Worm (Caenorhabditis elegans) whole organism, young adult: ENCODE measurements around the gene F42H10.2.

Experiments
- B0035.1 ChIP-seq: sonication (generic microtip); optimal IDR thresholded peaks from 2 replicates; lab custom pipeline; 2016; ENCODE audit warnings: missing genetic modification characterization, mild to moderate bottlenecking, missing compliant biosample characterization, missing genotype, missing genetic modification reagents
- B0261.1 ChIP-seq: sonication (generic microtip); optimal IDR thresholded peaks from 2 replicates; lab custom pipeline; 2016; ENCODE audit warnings: mild to moderate bottlenecking, missing genetic modification characterization, moderate library complexity, missing compliant biosample characterization
- D2030.7 ChIP-seq: fragments of 200-800 bp; sonication (Bioruptor generic); IDR thresholded peaks from 2 replicates; pipeline ENCODE4 v1.3.6; 2022; ENCODE audit warnings: missing genetic modification reagents, missing genetic modification characterization, missing compliant biosample characterization
- F10E7.11 ChIP-seq: sonication (generic microtip); optimal IDR thresholded peaks from 2 replicates; lab custom pipeline; 2017; ENCODE audit warnings: mild to moderate bottlenecking, missing genetic modification characterization, moderate library complexity, missing compliant biosample characterization
- F22D6.2 ChIP-seq: sonication (generic microtip); optimal IDR thresholded peaks from 2 replicates; lab custom pipeline; 2016; ENCODE audit warnings: mild to moderate bottlenecking, missing genetic modification characterization, missing compliant biosample characterization
- F23B12.7 ChIP-seq: sonication (generic microtip); optimal IDR thresholded peaks from 2 replicates; lab custom pipeline; 2017; ENCODE audit warnings: missing genetic modification characterization, mild to moderate bottlenecking, missing compliant biosample characterization, antibody characterized with exemption, moderate library complexity; ENCODE audit not compliant: insufficient read depth
- F33H1.4 ChIP-seq: fragments of 200-800 bp; sonication (Bioruptor generic); IDR thresholded peaks from 2 replicates; pipeline ENCODE4 v1.3.6; 2022; ENCODE audit warnings: missing genetic modification reagents, missing genetic modification characterization, missing compliant biosample characterization
- F37B4.10 ChIP-seq: fragments of 200-800 bp; sonication (Bioruptor generic); IDR thresholded peaks from 2 replicates; pipeline ENCODE4 v1.3.6; 2022; ENCODE audit warnings: missing genetic modification characterization, missing compliant biosample characterization
- F49E8.2 ChIP-seq: sonication (generic microtip); optimal IDR thresholded peaks from 3 replicates; lab custom pipeline; 2017; ENCODE audit warnings: missing genetic modification characterization, mild to moderate bottlenecking, missing compliant biosample characterization, antibody characterized with exemption, moderate library complexity; ENCODE audit not compliant: insufficient read depth
- K11D2.4 ChIP-seq: fragments of 200-800 bp; sonication (Bioruptor generic); IDR thresholded peaks from 2 replicates; pipeline ENCODE4 v1.3.6; 2022; ENCODE audit warnings: missing genetic modification reagents, missing genetic modification characterization, missing compliant biosample characterization
- T07F8.4 ChIP-seq: sonication (generic microtip); optimal IDR thresholded peaks from 2 replicates; lab custom pipeline; 2016; ENCODE audit warnings: mild to moderate bottlenecking, missing genetic modification characterization, moderate library complexity, missing compliant biosample characterization
- aptf-2 ChIP-seq: fragments of 200-800 bp; sonication (Bioruptor generic); conservative IDR thresholded peaks from 2 replicates; pipeline ENCODE4 v1.3.6; 2022; ENCODE audit warnings: missing genetic modification reagents, missing genetic modification characterization, missing compliant biosample characterization
- athp-1 ChIP-seq: sonication (generic microtip); optimal IDR thresholded peaks from 2 replicates; lab custom pipeline; 2017; ENCODE audit warnings: mild to moderate bottlenecking, missing genetic modification characterization, missing compliant biosample characterization
- attf-6 ChIP-seq: fragments of 200-800 bp; sonication (Bioruptor generic); IDR thresholded peaks from 2 replicates; pipeline ENCODE4 v1.3.6; 2022; ENCODE audit warnings: missing genetic modification reagents, missing genetic modification characterization, missing compliant biosample characterization
- bed-1 ChIP-seq: fragments of 200-800 bp; sonication (Bioruptor generic); IDR thresholded peaks from 2 replicates; pipeline ENCODE4 v1.3.6; 2022; ENCODE audit warnings: missing genetic modification reagents, missing genetic modification characterization, missing compliant biosample characterization
- ccch-3 ChIP-seq: fragments of 200-800 bp; sonication (Bioruptor generic); optimal IDR thresholded peaks from 2 replicates; lab custom pipeline; 2018; ENCODE audit warnings: mild to moderate bottlenecking, missing genetic modification characterization, missing compliant biosample characterization
- cebp-1 ChIP-seq, 2 experiments: fragments of 200-800 bp in 1 of 2; sonication (Bioruptor generic) in 1 of 2; sonication (generic microtip) in 1 of 2; IDR thresholded peaks in 1 of 2; optimal IDR thresholded peaks in 1 of 2; 2 replicates each; pipeline versions ENCODE4 v1.3.6 to Lab custom; 2017 to 2022; ENCODE audit warnings: missing compliant biosample characterization in 2 of 2, missing genetic modification characterization in 2 of 2, mild to moderate bottlenecking in 1 of 2, missing genetic modification reagents in 1 of 2, moderate library complexity in 1 of 2
- ceh-91 ChIP-seq: fragments of 200-800 bp; sonication (Bioruptor generic); IDR thresholded peaks from 2 replicates; pipeline ENCODE4 v1.3.6; 2022; ENCODE audit warnings: missing genetic modification reagents, missing genetic modification characterization, missing compliant biosample characterization
- dpl-1 ChIP-seq: fragments of 150-350 bp; optimal IDR thresholded peaks from 2 replicates; lab custom pipeline; 2014; ENCODE audit warnings: missing biosample characterization, missing genetic modification reagents, missing genetic modification characterization
- egrh-3 ChIP-seq: fragments of 200-800 bp; sonication (Bioruptor generic); IDR thresholded peaks from 2 replicates; pipeline ENCODE4 v1.3.6; 2022; ENCODE audit warnings: missing genetic modification reagents, missing genetic modification characterization, missing compliant biosample characterization
- fkh-3 ChIP-seq: sonication (generic microtip); optimal IDR thresholded peaks from 2 replicates; lab custom pipeline; 2016; ENCODE audit warnings: mild to moderate bottlenecking, missing genetic modification characterization, missing compliant biosample characterization
- gei-17 ChIP-seq: fragments of 200-800 bp; sonication (Bioruptor generic); optimal IDR thresholded peaks from 2 replicates; lab custom pipeline; 2018; ENCODE audit warnings: mild to moderate bottlenecking, missing genetic modification characterization, missing compliant biosample characterization
- him-1 ChIP-seq: sonication (generic microtip); optimal IDR thresholded peaks from 2 replicates; lab custom pipeline; 2016; ENCODE audit warnings: missing genotype, missing genetic modification reagents, missing genetic modification characterization, missing compliant biosample characterization
- hlh-26 ChIP-seq: fragments of 200-800 bp; sonication (Bioruptor generic); conservative IDR thresholded peaks from 2 replicates; pipeline ENCODE4 v1.3.6; 2022; ENCODE audit warnings: missing genetic modification reagents, missing genetic modification characterization, missing compliant biosample characterization
- hmg-1.2 ChIP-seq: fragments of 200-800 bp; sonication (Bioruptor generic); IDR thresholded peaks from 2 replicates; pipeline ENCODE4 v1.3.6; 2022; ENCODE audit warnings: missing genetic modification reagents, missing genetic modification characterization, missing compliant biosample characterization
- hmg-20 ChIP-seq: fragments of 200-800 bp; sonication (Bioruptor generic); IDR thresholded peaks from 2 replicates; pipeline ENCODE4 v1.3.6; 2022; ENCODE audit warnings: missing genetic modification reagents, missing genetic modification characterization, missing compliant biosample characterization
- hrde-1 ChIP-seq: sonication (generic microtip); optimal IDR thresholded peaks from 2 replicates; lab custom pipeline; 2016; ENCODE audit warnings: missing genetic modification characterization, mild to moderate bottlenecking, missing compliant biosample characterization, moderate library complexity, missing genotype, missing genetic modification reagents, borderline replicate concordance
- lag-1 ChIP-seq: fragments of 200-800 bp; sonication (Bioruptor generic); IDR thresholded peaks from 2 replicates; pipeline ENCODE4 v1.3.6; 2022; ENCODE audit warnings: missing genetic modification reagents, missing genetic modification characterization, missing compliant biosample characterization
- let-607 ChIP-seq, 2 experiments: fragments of 200-800 bp in 1 of 2; sonication (Bioruptor generic) in 1 of 2; sonication (generic microtip) in 1 of 2; optimal IDR thresholded peaks; 2 replicates each; lab custom pipeline; 2016 to 2018; ENCODE audit warnings: mild to moderate bottlenecking in 2 of 2, missing compliant biosample characterization in 2 of 2, missing genetic modification characterization in 2 of 2, moderate library complexity in 2 of 2, missing genotype in 1 of 2
- lin-54 ChIP-seq: fragments of 200-800 bp; sonication (Bioruptor generic); optimal IDR thresholded peaks from 2 replicates; lab custom pipeline; 2018; ENCODE audit warnings: mild to moderate bottlenecking, missing genetic modification characterization, missing compliant biosample characterization
- madf-6 ChIP-seq: fragments of 200-800 bp; sonication (Bioruptor generic); IDR thresholded peaks from 2 replicates; pipeline ENCODE4 v1.3.6; 2022; ENCODE audit warnings: missing genetic modification reagents, missing genetic modification characterization, missing compliant biosample characterization
- madf-8 ChIP-seq: fragments of 200-800 bp; sonication (Bioruptor generic); conservative IDR thresholded peaks from 2 replicates; pipeline ENCODE4 v1.3.6; 2022; ENCODE audit warnings: missing genetic modification reagents, missing genetic modification characterization, missing compliant biosample characterization
- mel-28 ChIP-seq: sonication (generic microtip); optimal IDR thresholded peaks from 2 replicates; lab custom pipeline; 2016; ENCODE audit warnings: borderline replicate concordance, mild to moderate bottlenecking, missing genetic modification characterization, missing compliant biosample characterization
- mes-4 ChIP-seq: sonication (generic microtip); optimal IDR thresholded peaks from 2 replicates; lab custom pipeline; 2016; ENCODE audit warnings: missing genotype, missing genetic modification characterization, missing compliant biosample characterization
- mxl-1 ChIP-seq: sonication (generic microtip); optimal IDR thresholded peaks from 2 replicates; lab custom pipeline; 2016; ENCODE audit warnings: missing genetic modification characterization, missing compliant biosample characterization
- nhr-27 ChIP-seq: fragments of 200-800 bp; sonication (Bioruptor generic); optimal IDR thresholded peaks from 2 replicates; lab custom pipeline; 2018; ENCODE audit warnings: mild to moderate bottlenecking, missing genetic modification characterization, moderate library complexity, missing compliant biosample characterization
- rcor-1 ChIP-seq: fragments of 200-800 bp; sonication (Bioruptor generic); IDR thresholded peaks from 2 replicates; pipeline ENCODE4 v1.3.6; 2022; ENCODE audit warnings: missing genetic modification reagents, missing genetic modification characterization, missing compliant biosample characterization
- repo-1 ChIP-seq: sonication (generic microtip); optimal IDR thresholded peaks from 2 replicates; lab custom pipeline; 2017; ENCODE audit warnings: mild to moderate bottlenecking, missing genetic modification characterization, missing compliant biosample characterization
- snpc-1.3 ChIP-seq: sonication (generic microtip); optimal IDR thresholded peaks from 2 replicates; lab custom pipeline; 2017; ENCODE audit warnings: missing genetic modification characterization, mild to moderate bottlenecking, missing compliant biosample characterization, antibody characterized with exemption, moderate library complexity, missing genotype, missing genetic modification reagents; ENCODE audit not compliant: insufficient read depth
- snpc-4 ChIP-seq, 5 experiments: fragments of 150-350 bp in 1 of 5; sonication (generic microtip) in 4 of 5; optimal IDR thresholded peaks; 2 replicates each; lab custom pipeline; 2014 to 2018; ENCODE audit warnings: missing genetic modification characterization in 5 of 5, missing biosample characterization in 3 of 5, antibody characterized with exemption in 2 of 5, mild to moderate bottlenecking in 2 of 5, missing compliant biosample characterization in 2 of 5, missing genotype in 2 of 5, moderate library complexity in 2 of 5, missing genetic modification reagents in 1 of 5
- sptf-2 ChIP-seq: fragments of 200-800 bp; sonication (Bioruptor generic); optimal IDR thresholded peaks from 2 replicates; lab custom pipeline; 2018; ENCODE audit warnings: mild to moderate bottlenecking, missing genetic modification characterization, missing compliant biosample characterization
- unc-62 ChIP-seq: fragments of 150-350 bp; optimal IDR thresholded peaks from 2 replicates; lab custom pipeline; 2014; ENCODE audit warnings: missing biosample characterization, missing genetic modification reagents, missing genetic modification characterization
- zfh-2 ChIP-seq: fragments of 200-800 bp; sonication (Bioruptor generic); conservative IDR thresholded peaks from 2 replicates; pipeline ENCODE4 v1.3.6; 2022; ENCODE audit warnings: missing genetic modification reagents, missing genetic modification characterization, missing compliant biosample characterization
- ztf-18 ChIP-seq: sonication (generic microtip); optimal IDR thresholded peaks from 2 replicates; lab custom pipeline; 2016; ENCODE audit warnings: missing genotype, mild to moderate bottlenecking, missing genetic modification characterization, missing compliant biosample characterization
- ztf-25 ChIP-seq: fragments of 200-800 bp; sonication (Bioruptor generic); IDR thresholded peaks from 2 replicates; pipeline ENCODE4 v1.3.6; 2022; ENCODE audit warnings: missing genetic modification reagents, missing genetic modification characterization, missing compliant biosample characterization
- ztf-3 ChIP-seq: fragments of 200-800 bp; sonication (Bioruptor generic); optimal IDR thresholded peaks from 2 replicates; lab custom pipeline; 2018; ENCODE audit warnings: mild to moderate bottlenecking, missing genetic modification characterization, missing compliant biosample characterization

F42H10.2 gene

DNA sequence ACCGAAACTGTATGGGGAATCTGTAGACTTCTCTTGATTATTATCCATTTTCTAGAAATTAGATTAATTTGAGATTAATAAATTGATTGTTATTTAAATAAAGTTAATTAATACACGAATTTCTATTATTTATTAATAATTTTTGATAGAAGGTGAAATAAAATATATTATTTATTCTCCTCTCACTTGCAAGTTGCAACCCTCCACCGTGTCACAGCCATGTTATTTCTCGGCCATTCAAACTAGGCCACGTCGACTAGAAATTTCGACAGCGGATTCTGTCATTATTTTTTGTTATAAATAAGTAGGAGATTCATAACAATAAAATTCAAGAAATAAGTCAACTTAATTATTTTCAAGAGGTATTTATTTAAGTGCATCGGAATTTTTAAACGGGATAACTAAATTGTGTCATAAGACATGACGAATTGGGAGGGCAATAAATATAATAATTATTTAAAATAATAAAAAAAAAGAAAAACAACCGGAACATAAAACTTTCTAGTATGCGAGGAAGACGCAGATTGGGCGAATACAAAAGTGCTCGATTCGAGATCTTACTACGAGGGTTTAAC is 46.8 kb upstream of the F42H10.2 start, which contains the start of gene ufbp-1 (continued):
- TF ChIP-seq cebp-1 (GFP tag; IDR thresholded peaks at IDR 0.05; lab: Robert Waterston, UW) (peak; percentile 53), cebp-1 (tag; optimal IDR thresholded peaks at IDR 0.05; lab: Kevin White, UChicago) (peak; percentile 88), zfh-2 (GFP tag; lab: Robert Waterston, UW) (no peak), F33H1.4 (no peak), mel-28 (no peak), madf-8 (GFP tag; lab: Robert Waterston, UW) (no peak), snpc-1.3 (tag; lab: Kevin White, UChicago) (peak; percentile 26), egrh-3 (GFP tag; lab: Robert Waterston, UW) (no peak), F49E8.2 (tag; lab: Kevin White, UChicago) (no peak), nhr-27 (tag; lab: Kevin White, UChicago) (peak; percentile 18), let-607 (tag; optimal IDR thresholded peaks at IDR 0.05; lab: Kevin White, UChicago) (peak; percentile 91 to 94), rcor-1 (GFP tag; lab: Robert Waterston, UW) (no peak), sptf-2 (GFP tag; lab: Kevin White, UChicago) (no peak), dpl-1 (no peak), ztf-3 (GFP tag; lab: Kevin White, UChicago) (peak; percentile 57), hmg-1.2 (peak; percentile 46), mes-4 (no peak), ztf-25 (no peak), T07F8.4 (tag; lab: Kevin White, UChicago) (peak; percentile 58), aptf-2 (GFP tag; lab: Robert Waterston, UW) (no peak), B0035.1 (tag; lab: Kevin White, UChicago) (no peak), unc-62 (no peak), ccch-3 (GFP tag; lab: Kevin White, UChicago) (peak; percentile 54), ceh-91 (GFP tag; lab: Robert Waterston, UW) (no peak), F37B4.10 (no peak), lag-1 (GFP tag; lab: Robert Waterston, UW) (0 out of 2 replicates have a peak, but pooled peaks have one; percentile 8), hlh-26 (no peak), F23B12.7 (tag; lab: Kevin White, UChicago) (peak; percentile 56), hmg-20 (no peak), B0261.1 (tag; lab: Kevin White, UChicago) (peak; percentile 34), K11D2.4 (GFP tag; lab: Robert Waterston, UW) (no peak), lin-54 (GFP tag; lab: Kevin White, UChicago) (peak; percentile 88), gei-17 (GFP tag; lab: Kevin White, UChicago) (peak; percentile 83), attf-6 (GFP tag; lab: Robert Waterston, UW) (no peak), F10E7.11 (tag; lab: Kevin White, UChicago) (peak; percentile 83), snpc-4 (GFP tag; optimal IDR thresholded peaks at IDR 0.05; lab: Kevin White, UChicago) (peak; percentile 21), snpc-4 (tag; optimal IDR thresholded peaks at IDR 0.05; lab: Kevin White, UChicago) (peak in 2 of 4 experiments; percentile 37 to 77), athp-1 (tag; lab: Kevin White, UChicago) (peak; percentile 94), bed-1 (GFP tag; lab: Robert Waterston, UW) (no peak), F22D6.2 (tag; lab: Kevin White, UChicago) (no peak), him-1 (tag; lab: Kevin White, UChicago) (peak; percentile 33), hrde-1 (tag; lab: Kevin White, UChicago) (no peak), ztf-18 (tag; lab: Kevin White, UChicago) (peak; percentile 63), mxl-1 (tag; lab: Kevin White, UChicago) (no peak), fkh-3 (tag; lab: Kevin White, UChicago) (peak; percentile 34), D2030.7 (no peak), repo-1 (tag; lab: Kevin White, UChicago) (peak; percentile 96), madf-6 (GFP tag; lab: Robert Waterston, UW) (peak; percentile 64)
